Fruit fly (Drosophila melanogaster) whole organism, embryonic: ENCODE results near the gene CG18748.

Source experiments
- CG10654 ChIP-seq: fragments of 200-800 bp; sonication (Bioruptor generic); optimal IDR thresholded peaks from 2 replicates; lab custom pipeline; 2016; ENCODE audit warnings: missing biosample characterization, missing genetic modification characterization
- CG11504 ChIP-seq: fragments of 200-800 bp; sonication (Bioruptor generic); optimal IDR thresholded peaks from 3 replicates; lab custom pipeline; 2019; ENCODE audit warnings: missing biosample characterization, mild to moderate bottlenecking, missing genetic modification characterization, moderate library complexity
- CG11696 ChIP-seq: fragments of 200-800 bp; sonication (Bioruptor generic); IDR thresholded peaks from 2 replicates; pipeline ENCODE4 v1.3.6; 2022; ENCODE audit warnings: missing biosample characterization, missing genetic modification characterization
- CG12659 ChIP-seq: fragments of 200-800 bp; sonication (Bioruptor generic); optimal IDR thresholded peaks from 3 replicates; lab custom pipeline; 2017; ENCODE audit warnings: mild to moderate bottlenecking, missing biosample characterization, missing genetic modification reagents, missing genetic modification characterization
- CG16779 ChIP-seq: fragments of 200-800 bp; sonication (Bioruptor generic); IDR thresholded peaks from 2 replicates; pipeline ENCODE4 v1.3.6; 2022; ENCODE audit warnings: missing biosample characterization, missing genetic modification characterization
- CG32532 ChIP-seq: fragments of 200-800 bp; sonication (Bioruptor generic); IDR thresholded peaks from 2 replicates; pipeline ENCODE4 v1.3.6; 2022; ENCODE audit warnings: missing biosample characterization, missing genetic modification characterization
- CG8388 ChIP-seq: fragments of 200-800 bp; sonication (Bioruptor generic); optimal IDR thresholded peaks from 2 replicates; lab custom pipeline; 2019; ENCODE audit warnings: missing biosample characterization, mild to moderate bottlenecking, missing genetic modification characterization, moderate library complexity
- CG9932 ChIP-seq: fragments of 200-800 bp; sonication (Bioruptor generic); IDR thresholded peaks from 2 replicates; pipeline ENCODE4 v1.3.6; 2022; ENCODE audit warnings: missing biosample characterization, missing genetic modification characterization
- Fer2 ChIP-seq: fragments of 200-800 bp; sonication (Bioruptor generic); optimal IDR thresholded peaks from 2 replicates; lab custom pipeline; 2018; ENCODE audit warnings: missing biosample characterization, mild to moderate bottlenecking, missing genetic modification characterization, moderate library complexity
- Meics ChIP-seq: fragments of 200-800 bp; sonication (Bioruptor generic); optimal IDR thresholded peaks from 2 replicates; lab custom pipeline; 2017; ENCODE audit warnings: missing biosample characterization, mild to moderate bottlenecking, missing genetic modification characterization
- PHDP ChIP-seq: fragments of 200-800 bp; sonication (Bioruptor generic); optimal IDR thresholded peaks from 3 replicates; lab custom pipeline; 2018; ENCODE audit warnings: missing biosample characterization, mild to moderate bottlenecking, missing genetic modification characterization, moderate library complexity
- amos ChIP-seq: fragments of 200-800 bp; sonication (Bioruptor generic); IDR thresholded peaks from 2 replicates; pipeline ENCODE4 v1.3.6; 2022; ENCODE audit warnings: missing biosample characterization, missing genetic modification characterization; ENCODE audit not compliant: partially characterized antibody
- chif ChIP-seq, 2 experiments: fragments of 200-800 bp; sonication (Bioruptor generic); optimal IDR thresholded peaks; 3 replicates each; lab custom pipeline; 2016; ENCODE audit warnings: missing biosample characterization in 2 of 2, missing genetic modification characterization in 2 of 2
- gsb-n ChIP-seq: fragments of 200-800 bp; sonication (Bioruptor generic); optimal IDR thresholded peaks from 3 replicates; lab custom pipeline; 2018; ENCODE audit warnings: missing biosample characterization, mild to moderate bottlenecking, missing genetic modification characterization
- lab ChIP-seq: fragments of 200-800 bp; sonication (Bioruptor generic); optimal IDR thresholded peaks from 3 replicates; lab custom pipeline; 2017; ENCODE audit warnings: missing biosample characterization, missing genetic modification characterization, mild to moderate bottlenecking, moderate library complexity, missing genetic modification reagents
- peb ChIP-seq: fragments of 200-800 bp; sonication (Bioruptor generic); IDR thresholded peaks from 2 replicates; pipeline ENCODE4 v1.3.6; 2022; ENCODE audit warnings: missing biosample characterization, missing genetic modification characterization
- prd ChIP-seq, 3 experiments: fragments of >200 bp in 2 of 3; fragments of 200-800 bp in 1 of 3; sonication (Bioruptor generic) in 1 of 3; optimal IDR thresholded peaks in 2 of 3; IDR thresholded peaks in 1 of 3; 2 replicates in 2 of 3; 3 replicates in 1 of 3; pipeline versions ENCODE4 v1.3.6 to Lab custom; 2017 to 2022; ENCODE audit warnings: missing biosample characterization in 1 of 3, missing genetic modification characterization in 1 of 3
- sens ChIP-seq: fragments of 200-800 bp; sonication (Bioruptor generic); peaks from one replicate; lab custom pipeline; 2016; ENCODE audit warnings: missing biosample characterization, missing genetic modification characterization
- sisA ChIP-seq: fragments of 200-800 bp; sonication (Bioruptor generic); IDR thresholded peaks from 2 replicates; pipeline ENCODE4 v1.3.6; 2022; ENCODE audit warnings: missing biosample characterization, missing genetic modification characterization
- so ChIP-seq: fragments of 200-800 bp; sonication (Bioruptor generic); IDR thresholded peaks from 3 replicates; pipeline ENCODE4 v1.3.6; 2022; ENCODE audit warnings: missing biosample characterization, missing genetic modification characterization
- zfh1 ChIP-seq: fragments of 200-800 bp; sonication (Bioruptor generic); IDR thresholded peaks from 3 replicates; pipeline ENCODE4 v1.3.6; 2022; ENCODE audit warnings: missing biosample characterization, missing genetic modification characterization

The CG18748 gene

DNA sequence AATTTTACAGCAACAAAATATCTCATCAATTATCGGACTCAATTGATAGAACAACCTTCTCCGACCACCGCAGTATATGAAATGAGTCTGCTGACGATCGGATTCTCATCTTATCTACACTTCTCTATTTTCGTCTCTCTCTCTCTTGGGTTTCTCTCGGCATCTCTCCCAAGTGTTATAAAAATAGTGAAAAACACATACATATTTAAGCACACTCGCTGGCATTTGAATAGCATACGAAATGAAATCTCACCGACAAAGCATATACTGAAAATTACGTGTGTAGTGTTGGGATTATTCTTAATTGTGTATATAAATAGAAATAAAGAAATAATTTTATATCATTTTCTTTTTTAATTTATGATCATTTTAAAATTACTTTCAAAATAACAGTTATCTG, 37.7 kb downstream of the CG18748 start, which contains the start of gene pyd3 (continued):
- no peak for TF ChIP-seq prd (optimal IDR thresholded peaks at IDR 0.05; lab: Kevin White, UChicago)
- 0 out of 3 replicates have a peak, but pooled peaks have one; percentile 29 for TF ChIP-seq prd (GFP tag; IDR thresholded peaks at IDR 0.05; lab: Robert Waterston, UW)
- peak; percentile 21 for TF ChIP-seq Meics (GFP tag; lab: Kevin White, UChicago)
- TF ChIP-seq CG8388 (GFP tag; lab: Kevin White, UChicago) = peak; percentile 19
- TF ChIP-seq CG32532 (GFP tag; lab: Robert Waterston, UW) = peak; percentile 35; the same call in 1 of the 2 replicates
- TF ChIP-seq zfh1 (GFP tag; lab: Robert Waterston, UW) = peak; percentile 35; the same call in 1 of the 3 replicates
- 0 out of 2 replicates have a peak, but pooled peaks have one; percentile 9 for TF ChIP-seq CG9932 (GFP tag; lab: Robert Waterston, UW)
- peak; percentile 8 for TF ChIP-seq lab (GFP tag; lab: Kevin White, UChicago)
- TF ChIP-seq PHDP = peak; percentile 51
- peak; percentile 18 for TF ChIP-seq CG11504 (tag; lab: Kevin White, UChicago)
- TF ChIP-seq amos = no peak
- no peak for TF ChIP-seq sisA
- TF ChIP-seq CG11696 = peak; percentile 98
- peak; percentile 47 for TF ChIP-seq sens (GFP tag; lab: Kevin White, UChicago)
- TF ChIP-seq chif (GFP tag; optimal IDR thresholded peaks at IDR 0.05; lab: Kevin White, UChicago) = no peak
- TF ChIP-seq gsb-n = no peak
- TF ChIP-seq CG10654 (GFP tag; lab: Kevin White, UChicago) = no peak

DNA sequence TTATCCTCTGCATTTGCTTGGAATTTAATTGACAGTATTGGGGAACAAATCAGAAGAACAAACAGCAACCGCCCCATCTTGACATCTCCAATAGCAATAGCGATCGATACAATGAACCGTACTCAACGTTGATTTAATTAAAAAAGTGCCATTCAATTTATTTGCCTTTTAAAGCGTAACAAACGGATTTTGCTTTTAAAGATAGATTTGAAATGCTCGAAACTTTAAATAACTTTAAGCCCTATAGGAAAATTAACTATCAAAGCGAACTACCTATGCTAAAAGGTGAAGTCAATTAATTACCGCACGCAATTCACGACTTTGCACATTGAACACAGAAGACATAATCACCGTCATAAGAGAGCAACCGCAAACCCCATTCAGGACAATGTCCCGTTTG, 48.3 kb downstream of the CG18748 start, which contains the start of gene CG43254:
Gene CG43254 (minus strand): TSS at position 101 of the 400 bp plus-strand sequence.
- TF ChIP-seq so (GFP tag; lab: Robert Waterston, UW) (no peak), CG16779 (no peak), CG10654 (GFP tag; lab: Kevin White, UChicago) (no peak), CG12659 (GFP tag; lab: Kevin White, UChicago) (no peak), peb (GFP tag; lab: Robert Waterston, UW) (no peak), Fer2 (tag; lab: Kevin White, UChicago) (no peak)
